Fruit fly (Drosophila melanogaster) whole organism, embryonic: ENCODE results near the gene CG32700.
A peak's percentile ranks its signal among the peaks of the same experiment; 100 is the strongest.

Source experiments
- Awh ChIP-seq: fragments of 200-800 bp; sonication (Bioruptor generic); IDR thresholded peaks from 2 replicates; pipeline ENCODE4, ENCODE4 v1.3.6; 2022; ENCODE audit warnings: missing biosample characterization, missing genetic modification characterization
- Bgb ChIP-seq: fragments of 200-800 bp; sonication (Bioruptor generic); IDR thresholded peaks from 2 replicates; pipeline ENCODE4 v1.3.6; 2022; ENCODE audit warnings: missing biosample characterization, missing genetic modification characterization; ENCODE audit not compliant: partially characterized antibody
- CG10654 ChIP-seq: fragments of 200-800 bp; sonication (Bioruptor generic); optimal IDR thresholded peaks from 2 replicates; lab custom pipeline; 2016; ENCODE audit warnings: missing biosample characterization, missing genetic modification characterization
- CG11085 ChIP-seq: fragments of 200-800 bp; sonication (Bioruptor generic); IDR thresholded peaks from 2 replicates; pipeline ENCODE4 v1.3.6; 2022; ENCODE audit warnings: missing biosample characterization, missing genetic modification characterization
- CG13123 ChIP-seq: fragments of 200-800 bp; sonication (Bioruptor generic); optimal IDR thresholded peaks from 2 replicates; lab custom pipeline; 2016; ENCODE audit warnings: missing biosample characterization, missing genetic modification characterization
- CG13296 ChIP-seq: fragments of 200-800 bp; sonication (Bioruptor generic); optimal IDR thresholded peaks from 3 replicates; lab custom pipeline; 2018; ENCODE audit warnings: missing biosample characterization, mild to moderate bottlenecking, missing genetic modification characterization
- CG13775 ChIP-seq: fragments of 200-800 bp; sonication (Bioruptor generic); optimal IDR thresholded peaks from 3 replicates; lab custom pipeline; 2017; ENCODE audit warnings: missing biosample characterization, mild to moderate bottlenecking, missing genetic modification characterization
- CG14441 ChIP-seq: fragments of 200-800 bp; sonication (Bioruptor generic); IDR thresholded peaks from 2 replicates; pipeline ENCODE4 v1.3.6; 2022; ENCODE audit warnings: missing biosample characterization, missing genetic modification characterization
- CG15514 ChIP-seq: fragments of 200-800 bp; sonication (Bioruptor generic); optimal IDR thresholded peaks from 3 replicates; lab custom pipeline; 2017; ENCODE audit warnings: missing biosample characterization, missing genetic modification characterization, mild to moderate bottlenecking, moderate library complexity, missing genetic modification reagents
- CG15696 ChIP-seq: fragments of 200-800 bp; sonication (Bioruptor generic); optimal IDR thresholded peaks from 2 replicates; lab custom pipeline; 2019; ENCODE audit warnings: missing biosample characterization, mild to moderate bottlenecking, missing genetic modification characterization, moderate library complexity
- CG16813 ChIP-seq: fragments of 200-800 bp; sonication (Bioruptor generic); IDR thresholded peaks from 3 replicates; pipeline ENCODE4 v1.3.6; 2022; ENCODE audit warnings: missing biosample characterization, missing genetic modification characterization; ENCODE audit not compliant: partially characterized antibody
- CG17186 ChIP-seq: fragments of 200-800 bp; sonication (Bioruptor generic); optimal IDR thresholded peaks from 3 replicates; lab custom pipeline; 2017; ENCODE audit warnings: missing biosample characterization, missing genetic modification reagents, missing genetic modification characterization
- CG17359 ChIP-seq: fragments of 200-800 bp; sonication (Bioruptor generic); optimal IDR thresholded peaks from 3 replicates; lab custom pipeline; 2018; ENCODE audit warnings: missing biosample characterization, mild to moderate bottlenecking, missing genetic modification characterization, moderate library complexity
- CG3065 ChIP-seq: fragments of 200-800 bp; sonication (Bioruptor generic); optimal IDR thresholded peaks from 2 replicates; lab custom pipeline; 2016; ENCODE audit warnings: missing biosample characterization, missing genetic modification characterization
- CG34224 ChIP-seq: fragments of 200-800 bp; sonication (Bioruptor generic); IDR thresholded peaks from 3 replicates; pipeline ENCODE4 v1.3.6; 2022; ENCODE audit warnings: missing biosample characterization, missing genetic modification characterization; ENCODE audit not compliant: partially characterized antibody
- CG34376 ChIP-seq: fragments of 200-800 bp; sonication (Bioruptor generic); optimal IDR thresholded peaks from 2 replicates; lab custom pipeline; 2018; ENCODE audit warnings: missing biosample characterization, mild to moderate bottlenecking, missing genetic modification characterization
- CG3995 ChIP-seq: fragments of 200-800 bp; sonication (Bioruptor generic); optimal IDR thresholded peaks from 3 replicates; lab custom pipeline; 2016; ENCODE audit warnings: missing biosample characterization, missing genetic modification characterization
- CG4360 ChIP-seq: fragments of 200-800 bp; sonication (Bioruptor generic); IDR thresholded peaks from 2 replicates; pipeline ENCODE4 v1.3.6; 2022; ENCODE audit warnings: missing biosample characterization, missing genetic modification characterization
- CG7745 ChIP-seq: fragments of 200-800 bp; sonication (Bioruptor generic); optimal IDR thresholded peaks from 2 replicates; lab custom pipeline; 2018; ENCODE audit warnings: missing biosample characterization, mild to moderate bottlenecking, missing genetic modification characterization, moderate library complexity
- CG8089 ChIP-seq: fragments of 200-800 bp; sonication (Bioruptor generic); optimal IDR thresholded peaks from 3 replicates; lab custom pipeline; 2016; ENCODE audit warnings: missing biosample characterization, missing genetic modification characterization
- CG8290 ChIP-seq, 3 experiments: fragments of 200-800 bp; sonication (Bioruptor generic); optimal IDR thresholded peaks; 2 replicates each; lab custom pipeline; 2016 to 2019; ENCODE audit warnings: missing biosample characterization in 3 of 3, missing genetic modification characterization in 3 of 3, mild to moderate bottlenecking in 2 of 3, moderate library complexity in 1 of 3
- Ets97D ChIP-seq: fragments of 200-800 bp; sonication (Bioruptor generic); optimal IDR thresholded peaks from 3 replicates; lab custom pipeline; 2016; ENCODE audit warnings: missing biosample characterization, missing genetic modification characterization
- GATAe ChIP-seq: fragments of 200-800 bp; sonication (Bioruptor generic); conservative IDR thresholded peaks from 2 replicates; pipeline ENCODE4 v1.3.6; 2022; ENCODE audit warnings: missing biosample characterization, missing genetic modification characterization
- HHEX ChIP-seq: fragments of 200-800 bp; sonication (Bioruptor generic); optimal IDR thresholded peaks from 3 replicates; lab custom pipeline; 2017; ENCODE audit warnings: missing biosample characterization, mild to moderate bottlenecking, missing genetic modification characterization, missing genetic modification reagents
- Mad ChIP-seq: fragments of 200-800 bp; sonication (Bioruptor generic); optimal IDR thresholded peaks from 2 replicates; lab custom pipeline; 2016; ENCODE audit warnings: missing biosample characterization, missing genetic modification characterization
- Meics ChIP-seq: fragments of 200-800 bp; sonication (Bioruptor generic); optimal IDR thresholded peaks from 2 replicates; lab custom pipeline; 2017; ENCODE audit warnings: missing biosample characterization, mild to moderate bottlenecking, missing genetic modification characterization
- NfI ChIP-seq: fragments of 200-800 bp; sonication (Bioruptor generic); optimal IDR thresholded peaks from 3 replicates; lab custom pipeline; 2018; ENCODE audit warnings: missing biosample characterization, mild to moderate bottlenecking, missing genetic modification characterization, moderate library complexity
- PHDP ChIP-seq: fragments of 200-800 bp; sonication (Bioruptor generic); optimal IDR thresholded peaks from 3 replicates; lab custom pipeline; 2018; ENCODE audit warnings: missing biosample characterization, mild to moderate bottlenecking, missing genetic modification characterization, moderate library complexity
- Rx ChIP-seq: fragments of 200-800 bp; sonication (Bioruptor generic); IDR thresholded peaks from 2 replicates; pipeline ENCODE4 v1.3.6; 2022; ENCODE audit warnings: missing biosample characterization, missing genetic modification characterization
- Scr ChIP-seq: fragments of 200-800 bp; sonication (Bioruptor generic); IDR thresholded peaks from 2 replicates; pipeline ENCODE4 v1.3.6; 2022; ENCODE audit warnings: missing biosample characterization, missing genetic modification characterization; ENCODE audit not compliant: partially characterized antibody
- Six4 ChIP-seq: fragments of 200-800 bp; sonication (Bioruptor generic); optimal IDR thresholded peaks from 2 replicates; lab custom pipeline; 2016; ENCODE audit warnings: missing biosample characterization, missing genetic modification characterization
- Xrp1 ChIP-seq: fragments of 200-800 bp; sonication (Bioruptor generic); IDR thresholded peaks from 2 replicates; pipeline ENCODE4 v1.3.6; 2022; ENCODE audit warnings: missing biosample characterization, missing genetic modification characterization
- ato ChIP-seq: fragments of 200-800 bp; sonication (Bioruptor generic); IDR thresholded peaks from 2 replicates; pipeline ENCODE4 v1.3.6; 2022; ENCODE audit warnings: missing biosample characterization, missing genetic modification characterization; ENCODE audit not compliant: partially characterized antibody
- crp ChIP-seq, 2 experiments: fragments of 200-800 bp; sonication (Bioruptor generic); optimal IDR thresholded peaks; 2 replicates in 1 of 2; 3 replicates in 1 of 2; lab custom pipeline; 2017; ENCODE audit warnings: missing biosample characterization in 2 of 2, missing genetic modification characterization in 2 of 2, mild to moderate bottlenecking in 1 of 2, moderate library complexity in 1 of 2
- dimm ChIP-seq: fragments of 200-800 bp; sonication (Bioruptor generic); IDR thresholded peaks from 2 replicates; pipeline ENCODE4 v1.3.6; 2022; ENCODE audit warnings: missing biosample characterization, missing genetic modification characterization
- en ChIP-seq: fragments of 200-800 bp; sonication (Bioruptor generic); optimal IDR thresholded peaks from 2 replicates; lab custom pipeline; 2016; ENCODE audit warnings: missing biosample characterization, missing genetic modification characterization
- fd3F ChIP-seq: fragments of 200-800 bp; sonication (Bioruptor generic); optimal IDR thresholded peaks from 2 replicates; lab custom pipeline; 2018; ENCODE audit warnings: missing biosample characterization, mild to moderate bottlenecking, missing genetic modification characterization, moderate library complexity
- kah ChIP-seq: fragments of 200-800 bp; sonication (Bioruptor generic); optimal IDR thresholded peaks from 2 replicates; lab custom pipeline; 2018; ENCODE audit warnings: missing biosample characterization, mild to moderate bottlenecking, missing genetic modification characterization
- odd ChIP-seq: fragments of 200-800 bp; sonication (Bioruptor generic); optimal IDR thresholded peaks from 2 replicates; lab custom pipeline; 2017; ENCODE audit warnings: missing biosample characterization, mild to moderate bottlenecking, missing genetic modification characterization
- pan ChIP-seq, 4 experiments: fragments of >200 bp in 3 of 4; fragments of 200-800 bp in 1 of 4; sonication (Bioruptor generic) in 1 of 4; optimal IDR thresholded peaks in 3 of 4; IDR thresholded peaks in 1 of 4; 2 replicates each; pipeline versions ENCODE4 v1.3.6 to Lab custom; 2017 to 2022; ENCODE audit warnings: missing biosample characterization in 2 of 4, missing genetic modification characterization in 2 of 4, mixed read lengths in 1 of 4
- pho ChIP-seq: fragments of 200-800 bp; sonication (Bioruptor generic); optimal IDR thresholded peaks from 2 replicates; lab custom pipeline; 2016; ENCODE audit warnings: missing biosample characterization, missing genetic modification characterization
- phol ChIP-seq: fragments of 200-800 bp; sonication (Bioruptor generic); optimal IDR thresholded peaks from 3 replicates; lab custom pipeline; 2018; ENCODE audit warnings: missing biosample characterization, mild to moderate bottlenecking, missing genetic modification characterization, moderate library complexity
- ro ChIP-seq: fragments of 200-800 bp; sonication (Bioruptor generic); IDR thresholded peaks from 2 replicates; pipeline ENCODE4 v1.3.6; 2022; ENCODE audit warnings: missing biosample characterization, missing genetic modification characterization
- scrt ChIP-seq: fragments of 200-800 bp; sonication (Bioruptor generic); optimal IDR thresholded peaks from 2 replicates; lab custom pipeline; 2018; ENCODE audit warnings: missing biosample characterization, mild to moderate bottlenecking, missing genetic modification characterization, moderate library complexity
- shn ChIP-seq: fragments of 200-800 bp; sonication (Bioruptor generic); optimal IDR thresholded peaks from 3 replicates; lab custom pipeline; 2016; ENCODE audit warnings: missing biosample characterization, missing genetic modification characterization
- sna ChIP-seq: fragments of 200-800 bp; sonication (Bioruptor generic); IDR thresholded peaks from 2 replicates; pipeline ENCODE4 v1.3.6; 2022; ENCODE audit warnings: missing biosample characterization, missing genetic modification characterization; ENCODE audit not compliant: partially characterized antibody
- sob ChIP-seq: fragments of 200-800 bp; sonication (Bioruptor generic); IDR thresholded peaks from 2 replicates; pipeline ENCODE4 v1.3.6; 2022; ENCODE audit warnings: missing biosample characterization, missing genetic modification characterization
- ssp ChIP-seq: fragments of 200-800 bp; sonication (Bioruptor generic); IDR thresholded peaks from 2 replicates; pipeline ENCODE4 v1.3.6; 2022; ENCODE audit warnings: missing biosample characterization, missing genetic modification characterization
- vfl ChIP-seq: fragments of 200-800 bp; sonication (Bioruptor generic); optimal IDR thresholded peaks from 2 replicates; lab custom pipeline; 2016; ENCODE audit warnings: missing biosample characterization, missing genetic modification characterization
- z ChIP-seq: fragments of 200-800 bp; sonication (Bioruptor generic); IDR thresholded peaks from 3 replicates; pipeline ENCODE4 v1.3.6; 2022; ENCODE audit warnings: missing biosample characterization, missing genetic modification characterization

Gene CG32700

dm6 chrX:9587881-9588280 is 37.2 kb upstream of the CG32700 start (continued):
- TF ChIP-seq CG3065 (GFP tag; lab: Kevin White, UChicago), result no peak
- TF ChIP-seq Bgb (GFP tag; lab: Robert Waterston, UW), result no peak
- no peak for TF ChIP-seq Xrp1 (GFP tag; lab: Robert Waterston, UW)
- no peak for TF ChIP-seq CG13775 (GFP tag; lab: Kevin White, UChicago)
- TF ChIP-seq sob (GFP tag; lab: Robert Waterston, UW), result peak; percentile 30; the same call in 1 of the 2 replicates
- TF ChIP-seq en (GFP tag; lab: Kevin White, UChicago), result no peak
- no peak for TF ChIP-seq ssp (GFP tag; lab: Robert Waterston, UW)
- TF ChIP-seq CG15696, result no peak
- TF ChIP-seq CG13296 (GFP tag; lab: Kevin White, UChicago), result peak; percentile 13
- no peak for TF ChIP-seq ato (GFP tag; lab: Robert Waterston, UW)
- TF ChIP-seq Rx, result no peak
- no peak for TF ChIP-seq sna
- no peak for TF ChIP-seq CG8290 (GFP tag; optimal IDR thresholded peaks at IDR 0.05; lab: Kevin White, UChicago)
- peak in 1 of 2 experiments; percentile 7 for TF ChIP-seq CG8290 (tag; optimal IDR thresholded peaks at IDR 0.05; lab: Kevin White, UChicago)
- TF ChIP-seq Scr (GFP tag; lab: Robert Waterston, UW), result no peak
- TF ChIP-seq CG11085 (GFP tag; lab: Robert Waterston, UW), result no peak
- no peak for TF ChIP-seq CG8089 (GFP tag; lab: Kevin White, UChicago)
- peak; percentile 21 for TF ChIP-seq PHDP (tag; lab: Kevin White, UChicago)
- no peak for TF ChIP-seq CG4360
- no peak for TF ChIP-seq CG16813 (GFP tag; lab: Robert Waterston, UW)
- no peak for TF ChIP-seq scrt (GFP tag; lab: Kevin White, UChicago)
- no peak for TF ChIP-seq dimm (GFP tag; lab: Robert Waterston, UW)
- no peak for TF ChIP-seq CG34224
- peak; percentile 22 for TF ChIP-seq NfI (GFP tag; lab: Kevin White, UChicago)
- no peak for TF ChIP-seq fd3F (GFP tag; lab: Kevin White, UChicago)
- TF ChIP-seq CG17359 (tag; lab: Kevin White, UChicago), result peak; percentile 21
- TF ChIP-seq pan (optimal IDR thresholded peaks at IDR 0.05; lab: Kevin White, UChicago), result no peak
- peak in 1 of 2 experiments; percentile 32 for TF ChIP-seq pan (GFP tag; optimal IDR thresholded peaks at IDR 0.05 in 1 of 2, IDR thresholded peaks at IDR 0.05 in 1 of 2)
- TF ChIP-seq Meics (GFP tag; lab: Kevin White, UChicago), result peak; percentile 41
- no peak for TF ChIP-seq pho (GFP tag; lab: Kevin White, UChicago)
- no peak for TF ChIP-seq Six4 (GFP tag; lab: Kevin White, UChicago)
- no peak for TF ChIP-seq CG3995
- TF ChIP-seq CG34376 (GFP tag; lab: Kevin White, UChicago), result no peak
- TF ChIP-seq phol, result no peak
- TF ChIP-seq z (GFP tag; lab: Robert Waterston, UW), result no peak
- no peak for TF ChIP-seq Ets97D (GFP tag; lab: Kevin White, UChicago)
- no peak for TF ChIP-seq Mad (GFP tag; lab: Kevin White, UChicago)
- peak; percentile 1 for TF ChIP-seq shn
- TF ChIP-seq kah (GFP tag; lab: Kevin White, UChicago), result no peak
- no peak for TF ChIP-seq odd
- no peak for TF ChIP-seq vfl (GFP tag; lab: Kevin White, UChicago)
- no peak for TF ChIP-seq ro (GFP tag; lab: Robert Waterston, UW)
- TF ChIP-seq CG14441, result peak; percentile 34; the same call in 1 of the 2 replicates
- TF ChIP-seq CG17186, result no peak
- no peak for TF ChIP-seq CG7745 (tag; lab: Kevin White, UChicago)
- TF ChIP-seq GATAe (GFP tag; lab: Robert Waterston, UW), result no peak
- TF ChIP-seq crp (GFP tag; optimal IDR thresholded peaks at IDR 0.05; lab: Kevin White, UChicago), result no peak
- no peak for TF ChIP-seq CG13123 (GFP tag; lab: Kevin White, UChicago)
- TF ChIP-seq HHEX (GFP tag; lab: Kevin White, UChicago), result no peak
- peak; percentile 0 for TF ChIP-seq CG15514 (GFP tag; lab: Kevin White, UChicago)
- TF ChIP-seq Awh (GFP tag; lab: Robert Waterston, UW), result 0 out of 2 replicates have a peak, but pooled peaks have one; percentile 23
- TF ChIP-seq CG10654 (GFP tag; lab: Kevin White, UChicago), result no peak
